Fruit fly (Drosophila melanogaster) S2 (cell line): ENCODE data around the gene Or98b.

Experiments used
- CG8478 ChIP-seq: fragments of >200 bp; optimal IDR thresholded peaks from 2 replicates; lab custom pipeline; 2018
- CTCF ChIP-seq, 2 experiments: fragments of >200 bp; optimal IDR thresholded peaks; 2 replicates each; lab custom pipeline; 2018

dm6 chr3R:28331126-28331490, 20.9 kb upstream of the Or98b start:
- TF ChIP-seq CTCF (optimal IDR thresholded peaks at IDR 0.05; lab: Kevin White, UChicago) = no peak
- no peak for TF ChIP-seq CG8478 (lab: Kevin White, UChicago)
